Worm (Caenorhabditis elegans) whole organism, L1 larva: ENCODE results near the gene C30A5.16.

Experiments used
- C04F5.9 ChIP-seq: sonication (generic microtip); optimal IDR thresholded peaks from 2 replicates; lab custom pipeline; 2016; ENCODE audit warnings: missing genetic modification characterization, missing compliant biosample characterization
- C16A3.4 ChIP-seq: fragments of 150-350 bp; optimal IDR thresholded peaks from 2 replicates; lab custom pipeline; 2014; ENCODE audit warnings: missing biosample characterization, missing genetic modification characterization
- C34B4.2 ChIP-seq: sonication (generic microtip); optimal IDR thresholded peaks from 2 replicates; lab custom pipeline; 2017; ENCODE audit warnings: mild to moderate bottlenecking, missing genetic modification characterization, missing compliant biosample characterization
- F16B12.6 ChIP-seq: fragments of 150-350 bp; optimal IDR thresholded peaks from 2 replicates; lab custom pipeline; 2014; ENCODE audit warnings: missing biosample characterization, missing genetic modification characterization
- Y116A8C.19 ChIP-seq: sonication (generic microtip); optimal IDR thresholded peaks from 2 replicates; lab custom pipeline; 2016; ENCODE audit warnings: missing compliant biosample characterization, missing genetic modification characterization, borderline replicate concordance
- aly-2 ChIP-seq: fragments of 150-350 bp; optimal IDR thresholded peaks from 2 replicates; lab custom pipeline; 2014; ENCODE audit warnings: missing biosample characterization, missing genetic modification characterization
- blmp-1 ChIP-seq: fragments of 150-350 bp; optimal IDR thresholded peaks from 2 replicates; lab custom pipeline; 2014; ENCODE audit warnings: missing biosample characterization, missing genetic modification characterization
- ceh-90 ChIP-seq: sonication (generic microtip); optimal IDR thresholded peaks from 2 replicates; lab custom pipeline; 2016; ENCODE audit warnings: missing genetic modification characterization, missing compliant biosample characterization
- ces-1 ChIP-seq: fragments of 150-350 bp; optimal IDR thresholded peaks from 2 replicates; lab custom pipeline; 2014; ENCODE audit warnings: missing biosample characterization, missing genetic modification reagents, missing genetic modification characterization
- dpl-1 ChIP-seq, 3 experiments: fragments of 150-350 bp in 2 of 3; sonication (generic microtip) in 1 of 3; optimal IDR thresholded peaks; 2 replicates each; lab custom pipeline; 2014 to 2017; ENCODE audit warnings: missing biosample characterization in 3 of 3, missing genetic modification characterization in 3 of 3, missing genetic modification reagents in 3 of 3
- efl-1 ChIP-seq, 4 experiments: fragments of 150-350 bp; optimal IDR thresholded peaks in 3 of 4; peaks in 1 of 4; 1 replicate in 1 of 4; 2 replicates in 3 of 4; lab custom pipeline; 2014; ENCODE audit warnings: missing biosample characterization in 2 of 4, missing genetic modification characterization in 2 of 4, missing genetic modification reagents in 2 of 4
- ets-5 ChIP-seq: fragments of 200-800 bp; sonication (Bioruptor generic); IDR thresholded peaks from 2 replicates; pipeline ENCODE4 v1.3.6; 2022; ENCODE audit warnings: missing genetic modification characterization, missing compliant biosample characterization
- fkh-10 ChIP-seq: sonication (generic microtip); optimal IDR thresholded peaks from 2 replicates; lab custom pipeline; 2017; ENCODE audit warnings: missing biosample characterization, missing genetic modification reagents, missing genetic modification characterization
- fkh-8 ChIP-seq: sonication (generic microtip); optimal IDR thresholded peaks from 2 replicates; lab custom pipeline; 2016; ENCODE audit warnings: mild to moderate bottlenecking, missing genetic modification characterization, missing compliant biosample characterization
- fos-1 ChIP-seq: fragments of 150-350 bp; optimal IDR thresholded peaks from 2 replicates; lab custom pipeline; 2014; ENCODE audit warnings: missing biosample characterization, missing genetic modification characterization
- grh-1 ChIP-seq: fragments of 200-800 bp; sonication (Bioruptor generic); IDR thresholded peaks from 2 replicates; pipeline ENCODE4 v1.3.6; 2022; ENCODE audit warnings: missing genetic modification reagents, missing genetic modification characterization, missing compliant biosample characterization
- hlh-4 ChIP-seq: sonication (generic microtip); optimal IDR thresholded peaks from 2 replicates; lab custom pipeline; 2016; ENCODE audit warnings: mild to moderate bottlenecking, missing genetic modification characterization, missing compliant biosample characterization
- hpl-2 ChIP-seq: fragments of 150-350 bp; optimal IDR thresholded peaks from 2 replicates; lab custom pipeline; 2014; ENCODE audit warnings: missing biosample characterization, missing genetic modification reagents, missing genetic modification characterization
- irx-1 ChIP-seq: sonication (generic microtip); optimal IDR thresholded peaks from 2 replicates; lab custom pipeline; 2016; ENCODE audit warnings: missing genetic modification characterization, missing compliant biosample characterization
- isw-1 ChIP-seq: fragments of 200-800 bp; sonication (Bioruptor generic); IDR thresholded peaks from 2 replicates; pipeline ENCODE4 v1.3.6; 2022; ENCODE audit warnings: missing genetic modification characterization, missing compliant biosample characterization
- jun-1 ChIP-seq: fragments of 150-350 bp; optimal IDR thresholded peaks from 2 replicates; lab custom pipeline; 2014; ENCODE audit warnings: missing biosample characterization, missing genetic modification reagents, missing genetic modification characterization
- lin-14 ChIP-seq: fragments of 200-800 bp; sonication (Bioruptor generic); optimal IDR thresholded peaks from 2 replicates; lab custom pipeline; 2018; ENCODE audit warnings: mild to moderate bottlenecking, missing genetic modification characterization, moderate library complexity, missing compliant biosample characterization
- lin-35 ChIP-seq, 2 experiments: fragments of 150-350 bp; optimal IDR thresholded peaks; 2 replicates each; lab custom pipeline; 2014; ENCODE audit warnings: missing biosample characterization in 2 of 2, missing genetic modification characterization in 2 of 2, missing genetic modification reagents in 2 of 2
- lin-39 ChIP-seq: fragments of 150-350 bp; optimal IDR thresholded peaks from 2 replicates; lab custom pipeline; 2014; ENCODE audit warnings: missing biosample characterization, missing genetic modification reagents, missing genetic modification characterization
- lsy-2 ChIP-seq, 2 experiments: fragments of 150-350 bp; optimal IDR thresholded peaks; 2 replicates each; lab custom pipeline; 2014; ENCODE audit warnings: missing biosample characterization in 2 of 2, missing genetic modification characterization in 2 of 2
- mab-9 ChIP-seq: fragments of 200-800 bp; sonication (Bioruptor generic); IDR thresholded peaks from 2 replicates; pipeline ENCODE4 v1.3.6; 2022; ENCODE audit warnings: missing genetic modification reagents, missing genetic modification characterization, missing compliant biosample characterization
- mdl-1 ChIP-seq, 2 experiments: fragments of 150-350 bp; optimal IDR thresholded peaks; 2 replicates each; lab custom pipeline; 2014 to 2017; ENCODE audit warnings: missing biosample characterization in 2 of 2, missing genetic modification characterization in 2 of 2, inconsistent platforms in 1 of 2
- mef-2 ChIP-seq: fragments of 150-350 bp; optimal IDR thresholded peaks from 2 replicates; lab custom pipeline; 2014; ENCODE audit warnings: missing biosample characterization, missing genetic modification characterization
- mep-1 ChIP-seq: fragments of 150-350 bp; optimal IDR thresholded peaks from 2 replicates; lab custom pipeline; 2014; ENCODE audit warnings: missing biosample characterization, missing genetic modification characterization
- nhr-12 ChIP-seq: sonication (generic microtip); optimal IDR thresholded peaks from 2 replicates; lab custom pipeline; 2017; ENCODE audit warnings: missing biosample characterization, missing genetic modification characterization
- nhr-20 ChIP-seq: sonication (generic microtip); optimal IDR thresholded peaks from 2 replicates; lab custom pipeline; 2016; ENCODE audit warnings: mild to moderate bottlenecking, missing genetic modification characterization, missing compliant biosample characterization
- nhr-71 ChIP-seq: sonication (generic microtip); optimal IDR thresholded peaks from 2 replicates; lab custom pipeline; 2016; ENCODE audit warnings: mild to moderate bottlenecking, missing genetic modification characterization, moderate library complexity, missing compliant biosample characterization
- nhr-84 ChIP-seq: sonication (generic microtip); optimal IDR thresholded peaks from 2 replicates; lab custom pipeline; 2017; ENCODE audit warnings: missing biosample characterization, missing genetic modification characterization
- nhr-90 ChIP-seq: sonication (generic microtip); optimal IDR thresholded peaks from 2 replicates; lab custom pipeline; 2016; ENCODE audit warnings: mild to moderate bottlenecking, missing genetic modification characterization, missing compliant biosample characterization; ENCODE audit not compliant: poor library complexity
- pax-3 ChIP-seq: fragments of 200-800 bp; sonication (Bioruptor generic); optimal IDR thresholded peaks from 2 replicates; lab custom pipeline; 2018; ENCODE audit warnings: mild to moderate bottlenecking, missing genetic modification characterization, moderate library complexity, missing compliant biosample characterization
- pqm-1 ChIP-seq: sonication (generic microtip); optimal IDR thresholded peaks from 3 replicates; lab custom pipeline; 2017; ENCODE audit warnings: missing biosample characterization, missing genetic modification characterization
- sox-4 ChIP-seq: sonication (generic microtip); optimal IDR thresholded peaks from 2 replicates; lab custom pipeline; 2016; ENCODE audit warnings: missing genetic modification characterization, missing compliant biosample characterization
- swsn-7 ChIP-seq: sonication (generic microtip); optimal IDR thresholded peaks from 2 replicates; lab custom pipeline; 2016; ENCODE audit warnings: missing genetic modification characterization, missing compliant biosample characterization
- tbx-2 ChIP-seq: sonication (generic microtip); optimal IDR thresholded peaks from 2 replicates; lab custom pipeline; 2016; ENCODE audit warnings: missing genetic modification characterization, missing compliant biosample characterization
- tlp-1 ChIP-seq: fragments of 150-350 bp; optimal IDR thresholded peaks from 2 replicates; lab custom pipeline; 2014; ENCODE audit warnings: missing biosample characterization, missing genetic modification characterization
- unc-130 ChIP-seq: fragments of 150-350 bp; optimal IDR thresholded peaks from 2 replicates; lab custom pipeline; 2017; ENCODE audit warnings: missing biosample characterization, missing genetic modification characterization, inconsistent platforms
- unc-30 ChIP-seq: sonication (generic microtip); optimal IDR thresholded peaks from 2 replicates; lab custom pipeline; 2017; ENCODE audit warnings: missing biosample characterization, missing genetic modification characterization
- unc-86 ChIP-seq: sonication (generic microtip); optimal IDR thresholded peaks from 2 replicates; lab custom pipeline; 2016; ENCODE audit warnings: missing genetic modification characterization, missing compliant biosample characterization
- unc-98 ChIP-seq: fragments of 200-800 bp; sonication (Bioruptor generic); IDR thresholded peaks from 2 replicates; pipeline ENCODE4 v1.3.6; 2022; ENCODE audit warnings: missing genetic modification characterization, missing compliant biosample characterization
- vab-15 ChIP-seq: sonication (generic microtip); optimal IDR thresholded peaks from 2 replicates; lab custom pipeline; 2017; ENCODE audit warnings: missing genotype, mild to moderate bottlenecking, missing genetic modification characterization, missing compliant biosample characterization
- zag-1 ChIP-seq: fragments of 150-350 bp; optimal IDR thresholded peaks from 2 replicates; lab custom pipeline; 2014; ENCODE audit warnings: missing biosample characterization, missing genetic modification characterization
- zip-4 ChIP-seq: fragments of 200-800 bp; sonication (Bioruptor generic); optimal IDR thresholded peaks from 2 replicates; lab custom pipeline; 2018; ENCODE audit warnings: mild to moderate bottlenecking, missing genetic modification characterization, moderate library complexity, missing compliant biosample characterization
- ztf-11 ChIP-seq, 2 experiments: sonication (generic microtip); optimal IDR thresholded peaks; 2 replicates each; lab custom pipeline; 2016 to 2017; ENCODE audit warnings: missing genetic modification characterization in 2 of 2, missing biosample characterization in 1 of 2, missing compliant biosample characterization in 1 of 2
- ztf-4 ChIP-seq: fragments of 150-350 bp; optimal IDR thresholded peaks from 2 replicates; lab custom pipeline; 2014; ENCODE audit warnings: missing biosample characterization, missing genetic modification characterization

C30A5.16 gene

ce11 chrIII:8199060-8199459 lies 19.0 kb upstream of the C30A5.16 start:
- TF ChIP-seq unc-86 (tag; lab: Kevin White, UChicago) (no peak), ztf-11 (tag; optimal IDR thresholded peaks at IDR 0.05; lab: Kevin White, UChicago) (no peak), nhr-71 (no peak), nhr-90 (tag; lab: Kevin White, UChicago) (no peak), nhr-12 (no peak), lin-39 (tag; lab: Kevin White, UChicago) (no peak), mab-9 (no peak), hpl-2 (GFP tag; lab: Kevin White, UChicago) (no peak), hlh-4 (tag; lab: Kevin White, UChicago) (no peak), unc-30 (no peak), sox-4 (no peak)
- TF ChIP-seq, all 84 proteins: peak for 0

DNA sequence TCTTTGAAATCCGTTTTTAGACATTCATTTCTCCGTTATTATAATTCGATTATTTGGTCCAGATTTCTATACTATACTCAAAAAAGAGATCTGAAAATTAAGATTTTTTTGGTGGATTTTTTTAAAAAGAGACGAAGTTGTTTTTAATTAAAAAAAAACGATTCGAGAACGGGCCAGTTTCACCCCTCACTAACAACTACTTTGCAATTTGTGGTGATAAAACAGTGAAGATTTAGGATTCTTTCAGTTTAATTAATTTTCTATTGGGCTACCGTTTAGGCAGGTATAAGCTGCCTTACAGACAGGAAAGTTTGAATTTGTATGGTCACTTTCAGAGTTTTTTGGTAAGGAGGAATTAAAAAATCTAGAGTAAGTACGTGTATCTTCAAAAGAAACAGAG lies 16.9 kb upstream of the C30A5.16 start, which contains the start of gene unc-36:
unc-36 (minus strand) TSS at position 101 of the 400 bp plus-strand sequence.
- TF ChIP-seq zip-4 (GFP tag; lab: Kevin White, UChicago), result no peak
- no peak for TF ChIP-seq lin-14 (GFP tag; lab: Kevin White, UChicago)
- no peak for TF ChIP-seq efl-1 (optimal IDR thresholded peaks at IDR 0.05; lab: Kevin White, UChicago)
- no peak for TF ChIP-seq efl-1 (GFP tag; optimal IDR thresholded peaks at IDR 0.05 in 1 of 2; lab: Kevin White, UChicago)
- no peak for TF ChIP-seq C16A3.4
- no peak for TF ChIP-seq C34B4.2 (tag; lab: Kevin White, UChicago)
- TF ChIP-seq fos-1 (tag; lab: Kevin White, UChicago), result no peak
- TF ChIP-seq lsy-2 (tag; optimal IDR thresholded peaks at IDR 0.05; lab: Kevin White, UChicago), result no peak
- no peak for TF ChIP-seq fkh-8 (tag; lab: Kevin White, UChicago)
- no peak for TF ChIP-seq ztf-4
- no peak for TF ChIP-seq unc-130 (tag; lab: Kevin White, UChicago)
- TF ChIP-seq ets-5 (GFP tag; lab: Robert Waterston, UW), result no peak
- TF ChIP-seq nhr-90 (tag; lab: Kevin White, UChicago), result no peak
- TF ChIP-seq mdl-1 (tag; optimal IDR thresholded peaks at IDR 0.05; lab: Kevin White, UChicago), result no peak
- no peak for TF ChIP-seq irx-1 (tag; lab: Kevin White, UChicago)

ce11 chrIII:8201760-8202159 lies 16.3 kb upstream of the C30A5.16 start:
- TF ChIP-seq swsn-7, result peak; percentile 56
- no peak for TF ChIP-seq grh-1 (GFP tag; lab: Robert Waterston, UW)
- peak in 1 of 3 experiments; percentile 32 for TF ChIP-seq dpl-1 (GFP tag; optimal IDR thresholded peaks at IDR 0.05; lab: Kevin White, UChicago)
- TF ChIP-seq pqm-1, result no peak
- TF ChIP-seq nhr-20 (tag; lab: Kevin White, UChicago), result peak; percentile 26
- TF ChIP-seq Y116A8C.19 (tag; lab: Kevin White, UChicago), result no peak
- TF ChIP-seq mep-1 (tag; lab: Kevin White, UChicago), result peak; percentile 26
- no peak for TF ChIP-seq nhr-84 (tag; lab: Kevin White, UChicago)
- TF ChIP-seq fos-1 (tag; lab: Kevin White, UChicago), result no peak
- TF ChIP-seq tbx-2 (tag; lab: Kevin White, UChicago), result peak; percentile 55
- TF ChIP-seq tlp-1, result no peak
- peak; percentile 94 for TF ChIP-seq lin-14 (GFP tag; lab: Kevin White, UChicago)
- no peak for TF ChIP-seq C04F5.9 (tag; lab: Kevin White, UChicago)
- no peak for TF ChIP-seq ceh-90 (tag; lab: Kevin White, UChicago)
- TF ChIP-seq blmp-1 (tag; lab: Kevin White, UChicago), result no peak
- TF ChIP-seq lin-35 (GFP tag; optimal IDR thresholded peaks at IDR 0.05; lab: Kevin White, UChicago), result peak in 1 of 2 experiments; percentile 51
- no peak for TF ChIP-seq jun-1 (tag; lab: Kevin White, UChicago)
- TF ChIP-seq aly-2 (tag; lab: Kevin White, UChicago), result no peak
- peak; percentile 42 for TF ChIP-seq pax-3
- no peak for TF ChIP-seq mef-2 (tag; lab: Kevin White, UChicago)
- no peak for TF ChIP-seq unc-30
- TF ChIP-seq isw-1 (GFP tag; lab: Robert Waterston, UW), result peak; percentile 31
- TF ChIP-seq unc-86 (tag; lab: Kevin White, UChicago), result peak; percentile 60
- 0 out of 2 replicates have a peak, but pooled peaks have one; percentile 10 for TF ChIP-seq unc-98
- no peak for TF ChIP-seq hpl-2 (GFP tag; lab: Kevin White, UChicago)
- no peak for TF ChIP-seq zag-1 (tag; lab: Kevin White, UChicago)
- TF ChIP-seq nhr-71, result peak; percentile 76
- peak; percentile 30 for TF ChIP-seq fkh-10 (GFP tag; lab: Kevin White, UChicago)
- peak; percentile 79 for TF ChIP-seq fkh-8 (tag; lab: Kevin White, UChicago)
- TF ChIP-seq C34B4.2 (tag; lab: Kevin White, UChicago), result no peak
- no peak for TF ChIP-seq sox-4
- no peak for TF ChIP-seq ces-1 (GFP tag; lab: Kevin White, UChicago)
- TF ChIP-seq unc-130 (tag; lab: Kevin White, UChicago), result no peak
- TF ChIP-seq F16B12.6 (tag; lab: Kevin White, UChicago), result peak; percentile 30
- no peak for TF ChIP-seq vab-15 (tag; lab: Kevin White, UChicago)
